Fruit fly (Drosophila melanogaster) whole organism, prepupa: ENCODE measurements around the gene CG34432.

ENCODE experiments used
- CG10631 ChIP-seq: fragments of 200-800 bp; sonication (Bioruptor generic); optimal IDR thresholded peaks from 2 replicates; lab custom pipeline; 2016; ENCODE audit warnings: missing biosample characterization, missing genetic modification characterization
- CG11294 ChIP-seq: fragments of 200-800 bp; sonication (Bioruptor generic); IDR thresholded peaks from 2 replicates; pipeline ENCODE4 v1.3.6; 2022; ENCODE audit warnings: missing biosample characterization, missing genetic modification characterization
- CG15336 ChIP-seq: fragments of 200-800 bp; sonication (Bioruptor generic); IDR thresholded peaks from 2 replicates; pipeline ENCODE4 v1.3.6; 2022; ENCODE audit warnings: missing biosample characterization, missing genetic modification characterization
- CG8632 ChIP-seq: fragments of 200-800 bp; sonication (Bioruptor generic); optimal IDR thresholded peaks from 3 replicates; lab custom pipeline; 2016; ENCODE audit warnings: missing biosample characterization, missing genetic modification characterization
- Hr39 ChIP-seq: fragments of 200-800 bp; sonication (Bioruptor generic); optimal IDR thresholded peaks from 2 replicates; lab custom pipeline; 2016; ENCODE audit warnings: missing biosample characterization, missing genetic modification characterization
- spab ChIP-seq: fragments of 200-800 bp; sonication (Bioruptor generic); optimal IDR thresholded peaks from 2 replicates; lab custom pipeline; 2017; ENCODE audit warnings: missing biosample characterization, mild to moderate bottlenecking, missing genetic modification characterization, missing genetic modification reagents
- svp ChIP-seq: fragments of 200-800 bp; sonication (Bioruptor generic); peaks from one replicate; lab custom pipeline; 2016; ENCODE audit warnings: missing biosample characterization, missing genetic modification characterization

The CG34432 gene

DNA sequence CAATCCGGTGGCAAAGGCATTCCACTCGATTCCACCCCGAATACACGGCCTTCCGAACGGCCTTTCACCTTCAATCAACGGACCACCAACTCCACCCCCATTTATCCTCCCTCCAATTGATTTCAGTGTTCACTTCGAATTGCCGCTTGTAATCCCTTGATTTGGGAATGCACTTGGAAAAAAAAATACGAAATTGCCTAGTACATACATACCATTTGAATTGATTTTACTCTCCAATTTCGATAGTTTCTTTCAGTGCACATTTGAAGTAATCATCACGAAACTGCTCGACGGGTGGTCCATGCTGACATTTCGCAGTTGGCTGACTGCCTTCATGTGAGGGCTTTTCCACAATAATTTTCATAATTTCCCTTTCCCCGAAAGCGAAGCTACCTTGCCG lies 50.2 kb downstream of the CG34432 start:
- TF ChIP-seq CG8632 (GFP tag; lab: Kevin White, UChicago) (no peak), CG10631 (no peak), CG11294 (GFP tag; lab: Robert Waterston, UW) (no peak), spab (GFP tag; lab: Kevin White, UChicago) (no peak), CG15336 (GFP tag; lab: Robert Waterston, UW) (no peak), Hr39 (GFP tag; lab: Kevin White, UChicago) (no peak), svp (GFP tag; lab: Kevin White, UChicago) (peak; percentile 60)
- TF ChIP-seq, all 60 proteins: peak for 1
